Worm (Caenorhabditis elegans) whole organism, mixed stage, embryonic: ENCODE measurements around the gene Y54E2A.7.

Source experiments
- M03D4.4 ChIP-seq: sonication (generic microtip); optimal IDR thresholded peaks from 2 replicates; lab custom pipeline; 2017; ENCODE audit warnings: mild to moderate bottlenecking, missing genetic modification characterization, missing compliant biosample characterization
- bed-3 ChIP-seq: fragments of 200-800 bp; sonication (Bioruptor generic); optimal IDR thresholded peaks from 3 replicates; lab custom pipeline; 2018; ENCODE audit warnings: mild to moderate bottlenecking, missing genetic modification characterization, moderate library complexity, missing compliant biosample characterization
- blmp-1 ChIP-seq: fragments of 150-350 bp; optimal IDR thresholded peaks from 2 replicates; lab custom pipeline; 2014; ENCODE audit warnings: missing biosample characterization, missing genetic modification characterization
- ceh-39 ChIP-seq: fragments of 150-350 bp; optimal IDR thresholded peaks from 2 replicates; lab custom pipeline; 2014; ENCODE audit warnings: missing biosample characterization, missing genetic modification characterization
- ceh-43 ChIP-seq: fragments of 200-800 bp; sonication (Bioruptor generic); optimal IDR thresholded peaks from 2 replicates; lab custom pipeline; 2018; ENCODE audit warnings: mild to moderate bottlenecking, missing genetic modification characterization, moderate library complexity, missing compliant biosample characterization
- ceh-83 ChIP-seq: fragments of 200-800 bp; sonication (Bioruptor generic); optimal IDR thresholded peaks from 2 replicates; lab custom pipeline; 2018; ENCODE audit warnings: mild to moderate bottlenecking, missing genetic modification characterization, missing compliant biosample characterization
- ces-1 ChIP-seq: fragments of 150-350 bp; optimal IDR thresholded peaks from 2 replicates; lab custom pipeline; 2014; ENCODE audit warnings: missing biosample characterization, missing genetic modification reagents, missing genetic modification characterization
- cnd-1 ChIP-seq: fragments of 200-800 bp; sonication (Bioruptor generic); optimal IDR thresholded peaks from 2 replicates; lab custom pipeline; 2018; ENCODE audit warnings: mild to moderate bottlenecking, missing genetic modification characterization, missing compliant biosample characterization
- drap-1 ChIP-seq: fragments of 200-800 bp; sonication (Bioruptor generic); optimal IDR thresholded peaks from 3 replicates; lab custom pipeline; 2018; ENCODE audit warnings: mild to moderate bottlenecking, missing genetic modification characterization, missing compliant biosample characterization
- elt-1 ChIP-seq: sonication (generic microtip); optimal IDR thresholded peaks from 2 replicates; lab custom pipeline; 2017; ENCODE audit warnings: missing genetic modification characterization, mild to moderate bottlenecking, missing compliant biosample characterization, antibody characterized with exemption, moderate library complexity, borderline replicate concordance; ENCODE audit not compliant: insufficient read depth
- elt-3 ChIP-seq: fragments of 150-350 bp; optimal IDR thresholded peaks from 2 replicates; lab custom pipeline; 2014; ENCODE audit warnings: missing biosample characterization, missing genetic modification characterization
- flh-1 ChIP-seq: fragments of 200-800 bp; sonication (Bioruptor generic); optimal IDR thresholded peaks from 2 replicates; lab custom pipeline; 2018; ENCODE audit warnings: mild to moderate bottlenecking, missing genetic modification characterization, moderate library complexity, missing compliant biosample characterization
- ham-2 ChIP-seq: fragments of 200-800 bp; sonication (Bioruptor generic); optimal IDR thresholded peaks from 2 replicates; lab custom pipeline; 2018; ENCODE audit warnings: mild to moderate bottlenecking, missing genetic modification characterization, missing compliant biosample characterization
- hlh-1 ChIP-seq: fragments of 150-350 bp; optimal IDR thresholded peaks from 2 replicates; lab custom pipeline; 2014; ENCODE audit warnings: missing biosample characterization, missing genetic modification reagents, missing genetic modification characterization
- lin-13 ChIP-seq: fragments of 150-350 bp; optimal IDR thresholded peaks from 2 replicates; lab custom pipeline; 2014; ENCODE audit warnings: missing biosample characterization, missing genetic modification characterization
- lin-32 ChIP-seq: fragments of 200-800 bp; sonication (Bioruptor generic); optimal IDR thresholded peaks from 2 replicates; lab custom pipeline; 2018; ENCODE audit warnings: mild to moderate bottlenecking, missing genetic modification characterization, missing compliant biosample characterization
- lsy-2 ChIP-seq: fragments of 150-350 bp; optimal IDR thresholded peaks from 2 replicates; lab custom pipeline; 2014; ENCODE audit warnings: missing biosample characterization, missing genetic modification characterization
- mab-5 ChIP-seq: fragments of 150-350 bp; optimal IDR thresholded peaks from 2 replicates; lab custom pipeline; 2014; ENCODE audit warnings: missing biosample characterization, missing genetic modification characterization
- mep-1 ChIP-seq: fragments of 150-350 bp; optimal IDR thresholded peaks from 2 replicates; lab custom pipeline; 2017; ENCODE audit warnings: missing biosample characterization, missing genetic modification reagents, missing genetic modification characterization, inconsistent platforms
- mls-2 ChIP-seq: sonication (generic microtip); optimal IDR thresholded peaks from 2 replicates; lab custom pipeline; 2016; ENCODE audit warnings: mild to moderate bottlenecking, missing genetic modification characterization, moderate library complexity, missing compliant biosample characterization
- nhr-12 ChIP-seq: fragments of 150-350 bp; optimal IDR thresholded peaks from 2 replicates; lab custom pipeline; 2014; ENCODE audit warnings: missing biosample characterization, missing genetic modification characterization
- nhr-2 ChIP-seq: fragments of 150-350 bp; optimal IDR thresholded peaks from 2 replicates; lab custom pipeline; 2014; ENCODE audit warnings: missing biosample characterization, missing genetic modification characterization
- nhr-237 ChIP-seq: fragments of 150-350 bp; optimal IDR thresholded peaks from 2 replicates; lab custom pipeline; 2014; ENCODE audit warnings: missing biosample characterization, missing genetic modification characterization
- nhr-28 ChIP-seq: fragments of 150-350 bp; optimal IDR thresholded peaks from 2 replicates; lab custom pipeline; 2014; ENCODE audit warnings: missing biosample characterization, missing genetic modification characterization
- nhr-76 ChIP-seq: sonication (generic microtip); optimal IDR thresholded peaks from 2 replicates; lab custom pipeline; 2017; ENCODE audit warnings: missing biosample characterization, missing genetic modification characterization
- pha-4 ChIP-seq: fragments of 150-350 bp; optimal IDR thresholded peaks from 2 replicates; lab custom pipeline; 2018; ENCODE audit warnings: missing biosample characterization, missing genetic modification reagents, missing genetic modification characterization
- sem-2 ChIP-seq: fragments of 200-800 bp; sonication (Bioruptor generic); optimal IDR thresholded peaks from 2 replicates; lab custom pipeline; 2018; ENCODE audit warnings: mild to moderate bottlenecking, missing genetic modification characterization, missing compliant biosample characterization
- snpc-4 ChIP-seq: fragments of 150-350 bp; optimal IDR thresholded peaks from 2 replicates; lab custom pipeline; 2014; ENCODE audit warnings: missing biosample characterization, missing genetic modification characterization
- sptf-1 ChIP-seq: sonication (generic microtip); optimal IDR thresholded peaks from 2 replicates; lab custom pipeline; 2017; ENCODE audit warnings: mild to moderate bottlenecking, missing genetic modification characterization, moderate library complexity, missing compliant biosample characterization
- tbx-8 ChIP-seq: fragments of 200-800 bp; sonication (Bioruptor generic); optimal IDR thresholded peaks from 2 replicates; lab custom pipeline; 2018; ENCODE audit warnings: mild to moderate bottlenecking, missing genetic modification characterization, moderate library complexity, missing compliant biosample characterization
- unc-120 ChIP-seq: sonication (generic microtip); optimal IDR thresholded peaks from 2 replicates; lab custom pipeline; 2017; ENCODE audit warnings: missing genetic modification characterization, missing compliant biosample characterization; ENCODE audit not compliant: poor library complexity, severe bottlenecking
- unc-39 ChIP-seq: fragments of 150-350 bp; optimal IDR thresholded peaks from 2 replicates; lab custom pipeline; 2014; ENCODE audit warnings: missing biosample characterization, missing genetic modification characterization
- unc-62 ChIP-seq: fragments of 150-350 bp; optimal IDR thresholded peaks from 2 replicates; lab custom pipeline; 2014; ENCODE audit warnings: missing biosample characterization, missing genetic modification reagents, missing genetic modification characterization
- zip-8 ChIP-seq: fragments of 150-350 bp; optimal IDR thresholded peaks from 2 replicates; lab custom pipeline; 2014; ENCODE audit warnings: missing biosample characterization, missing genetic modification characterization
- ztf-11 ChIP-seq: fragments of 150-350 bp; optimal IDR thresholded peaks from 2 replicates; lab custom pipeline; 2014; ENCODE audit warnings: missing biosample characterization, missing genetic modification characterization

Y54E2A.7 gene

DNA sequence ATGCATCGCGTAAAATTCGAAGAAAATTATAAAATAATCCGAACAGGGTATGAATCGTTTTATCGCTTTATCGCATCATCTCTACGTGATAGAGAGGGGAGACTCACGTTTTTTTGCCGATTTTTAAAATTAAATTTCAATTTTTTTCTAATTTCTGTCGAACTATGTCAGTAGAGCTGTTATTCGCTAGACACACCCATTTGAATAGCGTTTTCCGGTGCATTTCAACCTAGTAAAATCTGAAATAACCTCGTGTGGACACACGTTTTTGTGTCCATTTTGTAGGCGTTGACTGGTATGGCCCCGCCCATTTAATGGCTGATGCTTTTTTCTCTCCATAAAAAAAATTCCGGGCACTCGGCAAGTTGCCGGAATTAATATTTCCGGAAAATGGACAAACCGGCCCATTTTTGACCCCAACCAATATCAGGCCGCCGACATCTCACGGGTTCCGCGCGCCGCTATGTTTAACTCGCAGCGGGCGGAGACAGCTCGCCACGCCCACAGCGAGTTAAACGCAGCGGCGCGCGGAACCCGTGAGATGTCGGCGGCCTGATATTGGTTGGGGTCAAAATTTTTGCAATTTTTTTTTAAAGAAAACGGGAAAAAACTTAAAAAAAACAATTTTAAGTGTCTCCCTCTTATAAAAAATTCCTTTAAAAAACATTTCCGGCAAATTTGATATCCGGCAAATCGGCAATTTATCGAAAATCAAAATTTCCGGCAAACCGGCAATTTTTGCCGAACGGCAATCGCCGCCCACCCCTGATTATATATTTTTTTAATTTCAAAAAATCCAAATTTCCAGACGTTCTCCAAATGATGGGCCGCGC, at the start of gene Y54E2A.7:
TSS of gene Y54E2A.7 (minus strand) at position 51 of the 833 bp plus-strand sequence.
- TF ChIP-seq pha-4 (tag; lab: Kevin White, UChicago): no peak

DNA sequence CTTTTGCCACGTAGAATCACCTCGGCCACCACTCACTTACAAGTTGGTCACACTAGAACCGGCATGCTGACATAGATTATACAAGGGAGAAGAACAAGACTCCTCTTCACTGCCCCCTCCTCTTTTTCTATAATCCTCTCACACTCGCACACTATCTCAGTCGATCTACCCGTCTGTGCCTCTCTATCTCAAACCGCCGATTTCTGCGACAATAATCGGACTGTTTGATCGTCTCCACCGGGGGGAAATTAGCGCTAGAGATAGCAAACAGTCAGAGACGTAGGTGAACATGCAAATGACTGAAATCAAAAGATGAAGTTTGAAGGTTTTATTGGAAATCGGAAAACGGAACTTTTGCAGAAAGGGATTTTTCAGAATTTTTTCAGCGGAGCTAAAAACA, 49.6 kb upstream of the Y54E2A.7 start:
- TF ChIP-seq ham-2 (GFP tag; lab: Kevin White, UChicago) (peak; percentile 89), M03D4.4 (tag; lab: Kevin White, UChicago) (no peak), ceh-43 (GFP tag; lab: Kevin White, UChicago) (no peak), ceh-39 (tag; lab: Kevin White, UChicago) (no peak), unc-120 (tag; lab: Kevin White, UChicago) (no peak), bed-3 (GFP tag; lab: Kevin White, UChicago) (no peak), ceh-83 (GFP tag; lab: Kevin White, UChicago) (no peak), lsy-2 (tag; lab: Kevin White, UChicago) (no peak), unc-62 (peak; percentile 9), mls-2 (tag; lab: Kevin White, UChicago) (no peak), ces-1 (no peak), snpc-4 (no peak), blmp-1 (tag; lab: Kevin White, UChicago) (no peak), nhr-12 (tag; lab: Kevin White, UChicago) (no peak), elt-1 (peak; percentile 67), sem-2 (GFP tag; lab: Kevin White, UChicago) (no peak), lin-32 (GFP tag; lab: Kevin White, UChicago) (no peak), nhr-28 (no peak), nhr-76 (tag; lab: Kevin White, UChicago) (no peak), cnd-1 (tag; lab: Kevin White, UChicago) (no peak), tbx-8 (GFP tag; lab: Kevin White, UChicago) (no peak), drap-1 (GFP tag; lab: Kevin White, UChicago) (no peak), ztf-11 (tag; lab: Kevin White, UChicago) (no peak), nhr-237 (tag; lab: Kevin White, UChicago) (peak; percentile 70), nhr-2 (tag; lab: Kevin White, UChicago) (no peak), mep-1 (peak; percentile 20), elt-3 (tag; lab: Kevin White, UChicago) (peak; percentile 62), pha-4 (tag; lab: Kevin White, UChicago) (peak; percentile 73), mab-5 (no peak), unc-39 (no peak), zip-8 (tag; lab: Kevin White, UChicago) (no peak), sptf-1 (tag; lab: Kevin White, UChicago) (no peak), lin-13 (tag; lab: Kevin White, UChicago) (no peak), hlh-1 (tag; lab: Kevin White, UChicago) (no peak), flh-1 (GFP tag; lab: Kevin White, UChicago) (no peak)

DNA sequence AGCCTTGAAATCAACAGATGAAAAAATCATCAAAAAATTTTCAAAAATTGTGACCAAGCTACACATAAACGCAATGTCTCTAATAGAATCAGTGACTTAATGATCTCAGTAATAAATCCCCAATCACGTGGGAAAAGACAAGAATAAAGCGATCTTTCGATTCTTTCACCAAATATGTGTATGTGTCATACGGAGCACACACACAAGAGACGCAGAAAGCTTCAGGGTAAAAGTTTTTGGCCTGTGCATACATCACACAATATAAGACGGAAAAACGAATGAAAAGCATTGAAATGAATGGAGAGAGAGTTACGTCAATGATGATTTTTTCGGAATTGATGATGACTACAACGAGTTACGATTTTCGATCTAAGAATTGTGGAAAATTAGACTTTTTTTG, 47.7 kb upstream of the Y54E2A.7 start:
- no peak for TF ChIP-seq elt-1

DNA sequence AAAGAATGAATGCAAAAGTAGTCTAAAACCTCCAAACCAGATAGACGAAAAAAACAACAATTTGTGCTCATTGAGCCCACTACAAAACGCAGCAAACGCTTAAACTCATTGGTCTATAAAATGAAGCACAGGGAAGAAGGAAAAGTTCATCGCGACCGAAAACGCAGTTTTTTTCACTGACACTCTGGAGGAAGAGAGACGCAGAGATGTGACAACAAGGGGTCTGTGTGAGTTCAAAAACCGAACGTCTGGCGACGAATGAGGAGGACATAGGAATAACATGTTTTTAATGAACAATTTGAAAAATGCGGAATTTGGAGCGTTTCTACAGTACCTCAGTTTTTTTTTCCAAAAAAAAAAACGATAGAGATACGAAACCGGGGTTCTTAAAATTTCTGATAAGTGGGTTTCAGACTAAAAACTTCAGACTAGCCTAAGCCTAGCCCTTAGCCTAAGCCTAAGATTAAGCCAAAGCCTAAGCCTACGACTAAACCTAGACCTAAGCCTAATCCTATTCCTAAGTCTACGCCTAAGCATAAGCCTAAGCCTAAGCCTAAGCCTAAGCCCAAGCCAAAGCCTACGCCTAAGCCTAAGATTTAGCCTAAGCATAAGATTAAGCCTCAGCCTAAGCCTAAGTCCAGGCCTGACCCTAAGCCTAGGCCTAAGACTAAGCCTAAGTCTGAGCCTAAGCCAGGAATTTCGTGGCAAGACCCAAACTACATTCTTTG, 46.6 kb upstream of the Y54E2A.7 start:
- TF ChIP-seq flh-1 (GFP tag; lab: Kevin White, UChicago): no peak
- TF ChIP-seq ham-2 (GFP tag; lab: Kevin White, UChicago): peak; percentile 36
- TF ChIP-seq sem-2 (GFP tag; lab: Kevin White, UChicago): no peak
- TF ChIP-seq drap-1 (GFP tag; lab: Kevin White, UChicago): no peak
- TF ChIP-seq blmp-1 (tag; lab: Kevin White, UChicago): no peak
- no peak for TF ChIP-seq cnd-1 (tag; lab: Kevin White, UChicago)
- TF ChIP-seq ceh-39 (tag; lab: Kevin White, UChicago): no peak
- TF ChIP-seq unc-39: no peak
- TF ChIP-seq, all 35 proteins: peak for 1
